Worm (Caenorhabditis elegans) whole organism, late embryonic: ENCODE results near the gene F52G3.7.

ENCODE experiments used
- nhr-11 ChIP-seq: fragments of 150-350 bp; optimal IDR thresholded peaks from 2 replicates; lab custom pipeline; 2014; ENCODE audit warnings: missing biosample characterization, missing genetic modification characterization
- pha-4 ChIP-seq: fragments of 150-350 bp; optimal IDR thresholded peaks from 2 replicates; lab custom pipeline; 2018; ENCODE audit warnings: missing biosample characterization, missing genetic modification reagents, missing genetic modification characterization
- pros-1 ChIP-seq: fragments of 150-350 bp; optimal IDR thresholded peaks from 2 replicates; lab custom pipeline; 2014; ENCODE audit warnings: missing biosample characterization, missing genetic modification reagents, missing genetic modification characterization
- unc-86 ChIP-seq: sonication (generic microtip); optimal IDR thresholded peaks from 2 replicates; lab custom pipeline; 2016; ENCODE audit warnings: missing genetic modification characterization, missing compliant biosample characterization

ce11 chrX:16919468-16919867, 44.3 kb upstream of the F52G3.7 start:
- no peak for TF ChIP-seq pros-1 (tag; lab: Kevin White, UChicago)
- TF ChIP-seq nhr-11 (tag; lab: Kevin White, UChicago): no peak
- no peak for TF ChIP-seq unc-86 (tag; lab: Kevin White, UChicago)
- no peak for TF ChIP-seq pha-4 (tag; lab: Kevin White, UChicago)
